Worm (Caenorhabditis elegans) whole organism, L3 larva: ENCODE measurements around the gene fbxb-38.

Source experiments
- ama-1 ChIP-seq: fragments of 150-350 bp; optimal IDR thresholded peaks from 2 replicates; lab custom pipeline; 2018
- ceh-16 ChIP-seq: sonication (generic microtip); optimal IDR thresholded peaks from 2 replicates; lab custom pipeline; 2017; ENCODE audit warnings: missing biosample characterization, missing genetic modification characterization
- elt-2 ChIP-seq: sonication (generic microtip); optimal IDR thresholded peaks from 2 replicates; lab custom pipeline; 2016; ENCODE audit warnings: missing genetic modification reagents, mild to moderate bottlenecking, missing genetic modification characterization, missing compliant biosample characterization
- fkh-10 ChIP-seq: sonication (generic microtip); optimal IDR thresholded peaks from 2 replicates; lab custom pipeline; 2017; ENCODE audit warnings: missing biosample characterization, missing genetic modification reagents, missing genetic modification characterization
- jun-1 ChIP-seq: fragments of 150-350 bp; optimal IDR thresholded peaks from 2 replicates; lab custom pipeline; 2014; ENCODE audit warnings: missing biosample characterization, missing genetic modification reagents, missing genetic modification characterization
- nhr-23 ChIP-seq: fragments of 150-350 bp; optimal IDR thresholded peaks from 2 replicates; lab custom pipeline; 2014; ENCODE audit warnings: missing biosample characterization, missing genetic modification reagents, missing genetic modification characterization
- pha-4 ChIP-seq: fragments of 150-350 bp; optimal IDR thresholded peaks from 2 replicates; lab custom pipeline; 2014; ENCODE audit warnings: missing biosample characterization, missing genetic modification reagents, missing genetic modification characterization
- ztf-11 ChIP-seq: fragments of 150-350 bp; optimal IDR thresholded peaks from 2 replicates; lab custom pipeline; 2014; ENCODE audit warnings: missing biosample characterization, missing genetic modification characterization

- TF ChIP-seq nhr-23 (tag; lab: Kevin White, UChicago) (no peak), elt-2 (tag; lab: Kevin White, UChicago) (no peak), ama-1 (lab: Kevin White, UChicago) (no peak), ceh-16 (no peak), jun-1 (tag; lab: Kevin White, UChicago) (no peak), ztf-11 (tag; lab: Kevin White, UChicago) (no peak), pha-4 (tag; lab: Kevin White, UChicago) (no peak), fkh-10 (no peak)
These were observed 18.0 kb downstream of the fbxb-38 start, which contains the start of the genes C40A11.7 and C40A11.8 for ce11 chrII:2150485-2150985.
